Fruit fly (Drosophila melanogaster) whole organism, embryonic: Measurements from ENCODE around the gene drm.
A peak's percentile ranks its signal among the peaks of the same experiment; 100 is the strongest.

Source experiments
- Adf1 ChIP-seq: fragments of 200-800 bp; sonication (Bioruptor generic); IDR thresholded peaks from 2 replicates; pipeline ENCODE4 v1.3.6; 2022; ENCODE audit warnings: missing biosample characterization, missing genetic modification characterization
- Aef1 ChIP-seq: fragments of 200-800 bp; sonication (Bioruptor generic); IDR thresholded peaks from 3 replicates; pipeline ENCODE4 v1.3.6; 2022; ENCODE audit warnings: missing biosample characterization, missing genetic modification characterization
- B-H1 ChIP-seq: fragments of 200-800 bp; sonication (Bioruptor generic); IDR thresholded peaks from 3 replicates; pipeline ENCODE4 v1.3.6; 2022; ENCODE audit warnings: missing biosample characterization, missing genetic modification characterization
- CG11696 ChIP-seq: fragments of 200-800 bp; sonication (Bioruptor generic); IDR thresholded peaks from 2 replicates; pipeline ENCODE4 v1.3.6; 2022; ENCODE audit warnings: missing biosample characterization, missing genetic modification characterization
- CG12391 ChIP-seq: fragments of 200-800 bp; sonication (Bioruptor generic); optimal IDR thresholded peaks from 3 replicates; lab custom pipeline; 2018; ENCODE audit warnings: missing biosample characterization, mild to moderate bottlenecking, missing genetic modification characterization, moderate library complexity
- CG12942 ChIP-seq: fragments of 200-800 bp; sonication (Bioruptor generic); optimal IDR thresholded peaks from 3 replicates; lab custom pipeline; 2016; ENCODE audit warnings: missing biosample characterization, missing genetic modification characterization
- CG13287 ChIP-seq: fragments of 200-800 bp; sonication (Bioruptor generic); IDR thresholded peaks from 2 replicates; pipeline ENCODE4 v1.3.6; 2022; ENCODE audit warnings: missing biosample characterization, missing genetic modification characterization; ENCODE audit not compliant: partially characterized antibody
- CG17829 ChIP-seq: fragments of 200-800 bp; optimal IDR thresholded peaks from 2 replicates; lab custom pipeline; 2019; ENCODE audit warnings: missing biosample characterization, mild to moderate bottlenecking, missing genetic modification characterization, moderate library complexity
- CG18476 ChIP-seq: fragments of 200-800 bp; sonication (Bioruptor generic); optimal IDR thresholded peaks from 2 replicates; lab custom pipeline; 2016; ENCODE audit warnings: missing biosample characterization, mild to moderate bottlenecking, missing genetic modification characterization
- CG31365 ChIP-seq: fragments of 200-800 bp; sonication (Bioruptor generic); optimal IDR thresholded peaks from 2 replicates; lab custom pipeline; 2018; ENCODE audit warnings: missing biosample characterization, mild to moderate bottlenecking, missing genetic modification characterization
- CG3847 ChIP-seq: fragments of 200-800 bp; sonication (Bioruptor generic); IDR thresholded peaks from 2 replicates; pipeline ENCODE4 v1.3.6; 2022; ENCODE audit warnings: missing biosample characterization, missing genetic modification characterization
- CG3995 ChIP-seq: fragments of 200-800 bp; sonication (Bioruptor generic); optimal IDR thresholded peaks from 3 replicates; lab custom pipeline; 2016; ENCODE audit warnings: missing biosample characterization, missing genetic modification characterization
- CG4707 ChIP-seq: fragments of 200-800 bp; sonication (Bioruptor generic); optimal IDR thresholded peaks from 2 replicates; lab custom pipeline; 2018; ENCODE audit warnings: missing biosample characterization, mild to moderate bottlenecking, missing genetic modification characterization, moderate library complexity
- CG7556 ChIP-seq: fragments of 200-800 bp; sonication (Bioruptor generic); optimal IDR thresholded peaks from 2 replicates; lab custom pipeline; 2017; ENCODE audit warnings: missing biosample characterization, mild to moderate bottlenecking, missing genetic modification characterization
- CG9876 ChIP-seq: fragments of 200-800 bp; sonication (Bioruptor generic); optimal IDR thresholded peaks from 2 replicates; lab custom pipeline; 2016; ENCODE audit warnings: missing biosample characterization, missing genetic modification characterization
- Gsc ChIP-seq: fragments of 200-800 bp; sonication (Bioruptor generic); IDR thresholded peaks from 2 replicates; pipeline ENCODE4 v1.3.6; 2022; ENCODE audit warnings: missing biosample characterization, missing genetic modification characterization
- HLHmδ ChIP-seq: fragments of 200-800 bp; sonication (Bioruptor generic); optimal IDR thresholded peaks from 2 replicates; lab custom pipeline; 2018; ENCODE audit warnings: missing biosample characterization, mild to moderate bottlenecking, missing genetic modification characterization, moderate library complexity
- HmgD ChIP-seq: fragments of 200-800 bp; sonication (Bioruptor generic); optimal IDR thresholded peaks from 3 replicates; lab custom pipeline; 2016; ENCODE audit warnings: missing biosample characterization, missing genetic modification characterization
- Hmx ChIP-seq: fragments of 200-800 bp; sonication (Bioruptor generic); optimal IDR thresholded peaks from 2 replicates; lab custom pipeline; 2016; ENCODE audit warnings: missing biosample characterization, missing genetic modification characterization
- Lpt ChIP-seq: fragments of >200 bp; optimal IDR thresholded peaks from 2 replicates; lab custom pipeline; 2018; ENCODE audit warnings: missing biosample characterization, missing genetic modification characterization
- Mad ChIP-seq: fragments of 200-800 bp; sonication (Bioruptor generic); optimal IDR thresholded peaks from 2 replicates; lab custom pipeline; 2016; ENCODE audit warnings: missing biosample characterization, missing genetic modification characterization
- Med ChIP-seq: fragments of 200-800 bp; sonication (Bioruptor generic); peaks from one replicate; lab custom pipeline; 2016; ENCODE audit warnings: missing biosample characterization, missing genetic modification characterization, mild to moderate bottlenecking, inconsistent platforms, moderate library complexity
- NC2α ChIP-seq: fragments of 200-800 bp; sonication (Bioruptor generic); optimal IDR thresholded peaks from 2 replicates; lab custom pipeline; 2016; ENCODE audit warnings: missing biosample characterization, missing genetic modification characterization
- NC2β ChIP-seq: fragments of 200-800 bp; sonication (Bioruptor generic); optimal IDR thresholded peaks from 2 replicates; lab custom pipeline; 2016; ENCODE audit warnings: missing biosample characterization, missing genetic modification characterization
- Nf-YA ChIP-seq: fragments of 200-800 bp; sonication (Bioruptor generic); IDR thresholded peaks from 2 replicates; pipeline ENCODE4 v1.3.6; 2022; ENCODE audit warnings: missing biosample characterization, missing genetic modification characterization
- Nf-YB ChIP-seq: fragments of 200-800 bp; sonication (Bioruptor generic); optimal IDR thresholded peaks from 3 replicates; lab custom pipeline; 2019; ENCODE audit warnings: missing biosample characterization, mild to moderate bottlenecking, missing genetic modification characterization, moderate library complexity
- Nf-YC ChIP-seq: fragments of 200-800 bp; optimal IDR thresholded peaks from 3 replicates; lab custom pipeline; 2019; ENCODE audit warnings: missing biosample characterization, mild to moderate bottlenecking, missing genetic modification characterization, moderate library complexity
- Rfx ChIP-seq: fragments of 200-800 bp; sonication (Bioruptor generic); IDR thresholded peaks from 2 replicates; pipeline ENCODE4 v1.3.6; 2022; ENCODE audit warnings: missing biosample characterization, missing genetic modification characterization
- Sry-β ChIP-seq: fragments of 200-800 bp; sonication (Bioruptor generic); optimal IDR thresholded peaks from 2 replicates; lab custom pipeline; 2018; ENCODE audit warnings: missing biosample characterization, mild to moderate bottlenecking, missing genetic modification characterization, moderate library complexity
- Xrp1 ChIP-seq: fragments of 200-800 bp; sonication (Bioruptor generic); IDR thresholded peaks from 2 replicates; pipeline ENCODE4 v1.3.6; 2022; ENCODE audit warnings: missing biosample characterization, missing genetic modification characterization
- al ChIP-seq: fragments of 200-800 bp; sonication (Bioruptor generic); IDR thresholded peaks from 2 replicates; pipeline ENCODE4 v1.3.6; 2022; ENCODE audit warnings: missing biosample characterization, missing genetic modification characterization
- amos ChIP-seq: fragments of 200-800 bp; sonication (Bioruptor generic); IDR thresholded peaks from 2 replicates; pipeline ENCODE4 v1.3.6; 2022; ENCODE audit warnings: missing biosample characterization, missing genetic modification characterization; ENCODE audit not compliant: partially characterized antibody
- br ChIP-seq: fragments of >200 bp; optimal IDR thresholded peaks from 2 replicates; lab custom pipeline; 2017
- dmrt11E ChIP-seq: fragments of 200-800 bp; sonication (Bioruptor generic); optimal IDR thresholded peaks from 3 replicates; lab custom pipeline; 2018; ENCODE audit warnings: missing biosample characterization, mild to moderate bottlenecking, missing genetic modification characterization, moderate library complexity
- dpn ChIP-seq, 2 experiments: fragments of 200-800 bp; sonication (Bioruptor generic); optimal IDR thresholded peaks; 3 replicates each; lab custom pipeline; 2016; ENCODE audit warnings: missing biosample characterization in 2 of 2, missing genetic modification characterization in 2 of 2
- h ChIP-seq: fragments of >200 bp; optimal IDR thresholded peaks from 2 replicates; lab custom pipeline; 2017
- hbn ChIP-seq: fragments of 200-800 bp; sonication (Bioruptor generic); IDR thresholded peaks from 2 replicates; pipeline ENCODE4 v1.3.6; 2022; ENCODE audit warnings: missing biosample characterization, missing genetic modification characterization; ENCODE audit not compliant: partially characterized antibody
- knrl ChIP-seq: fragments of 200-800 bp; sonication (Bioruptor generic); IDR thresholded peaks from 3 replicates; pipeline ENCODE4 v1.3.6; 2022; ENCODE audit warnings: missing biosample characterization, missing genetic modification characterization; ENCODE audit not compliant: partially characterized antibody
- luna ChIP-seq: fragments of 200-800 bp; sonication (Bioruptor generic); optimal IDR thresholded peaks from 2 replicates; lab custom pipeline; 2016; ENCODE audit warnings: missing biosample characterization, missing genetic modification characterization
- mam ChIP-seq: fragments of 200-800 bp; sonication (Bioruptor generic); optimal IDR thresholded peaks from 3 replicates; lab custom pipeline; 2016; ENCODE audit warnings: missing biosample characterization, missing genetic modification characterization
- nerfin-2 ChIP-seq: fragments of 200-800 bp; sonication (Bioruptor generic); IDR thresholded peaks from 2 replicates; pipeline ENCODE4 v1.3.6; 2022; ENCODE audit warnings: missing biosample characterization, missing genetic modification characterization; ENCODE audit not compliant: partially characterized antibody
- pros ChIP-seq: fragments of 200-800 bp; sonication (Bioruptor generic); optimal IDR thresholded peaks from 3 replicates; lab custom pipeline; 2019; ENCODE audit warnings: missing biosample characterization, mild to moderate bottlenecking, missing genetic modification characterization, moderate library complexity
- repo ChIP-seq: fragments of 200-800 bp; sonication (Bioruptor generic); optimal IDR thresholded peaks from 2 replicates; lab custom pipeline; 2016; ENCODE audit warnings: missing biosample characterization, missing genetic modification characterization
- sd ChIP-seq: fragments of 200-800 bp; sonication (Bioruptor generic); optimal IDR thresholded peaks from 3 replicates; lab custom pipeline; 2018; ENCODE audit warnings: missing biosample characterization, mild to moderate bottlenecking, missing genetic modification characterization, moderate library complexity
- seq ChIP-seq: fragments of 200-800 bp; sonication (Bioruptor generic); IDR thresholded peaks from 2 replicates; pipeline ENCODE4 v1.3.6; 2022; ENCODE audit warnings: missing biosample characterization, missing genetic modification characterization
- sqz ChIP-seq: fragments of 200-800 bp; sonication (Bioruptor generic); optimal IDR thresholded peaks from 3 replicates; lab custom pipeline; 2018; ENCODE audit warnings: missing biosample characterization, mild to moderate bottlenecking, missing genetic modification characterization
- stwl ChIP-seq: fragments of 200-800 bp; sonication (Bioruptor generic); optimal IDR thresholded peaks from 3 replicates; lab custom pipeline; 2018; ENCODE audit warnings: missing biosample characterization, mild to moderate bottlenecking, missing genetic modification characterization, moderate library complexity
- tx ChIP-seq: fragments of 200-800 bp; sonication (Bioruptor generic); optimal IDR thresholded peaks from 2 replicates; lab custom pipeline; 2016; ENCODE audit warnings: missing biosample characterization, missing genetic modification characterization
- usp ChIP-seq: fragments of >200 bp; optimal IDR thresholded peaks from 2 replicates; lab custom pipeline; 2017; ENCODE audit warnings: missing biosample characterization, missing genetic modification characterization
- wek ChIP-seq: fragments of 200-800 bp; sonication (Bioruptor generic); optimal IDR thresholded peaks from 3 replicates; lab custom pipeline; 2018; ENCODE audit warnings: missing biosample characterization, mild to moderate bottlenecking, missing genetic modification characterization, moderate library complexity
- wor ChIP-seq: fragments of 200-800 bp; sonication (Bioruptor generic); IDR thresholded peaks from 2 replicates; pipeline ENCODE4 v1.3.6; 2022; ENCODE audit warnings: missing biosample characterization, missing genetic modification characterization
- z ChIP-seq: fragments of 200-800 bp; sonication (Bioruptor generic); IDR thresholded peaks from 3 replicates; pipeline ENCODE4 v1.3.6; 2022; ENCODE audit warnings: missing biosample characterization, missing genetic modification characterization

Gene drm

DNA sequence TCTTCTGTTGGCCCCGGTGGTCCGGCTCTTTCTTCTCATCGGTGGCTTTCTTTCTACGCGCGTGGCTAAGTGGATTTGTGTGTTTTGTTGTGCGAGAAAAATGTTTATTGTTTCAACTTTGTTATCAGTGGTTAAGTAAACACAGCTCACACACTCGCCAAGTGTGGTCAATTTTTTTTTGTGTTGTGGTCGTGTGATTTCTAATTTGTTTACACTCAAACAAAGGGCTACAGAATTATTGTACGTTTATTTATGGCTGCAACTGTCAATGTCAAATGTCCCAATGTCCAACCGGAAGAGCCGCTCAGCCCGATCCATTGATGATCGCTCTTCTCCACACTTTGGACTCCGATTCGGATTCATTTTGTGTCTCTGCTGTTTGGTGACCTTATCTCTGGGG lies 31.5 kb downstream of the drm start (continued):
- TF ChIP-seq Nf-YA (GFP tag; lab: Robert Waterston, UW) (no peak), z (GFP tag; lab: Robert Waterston, UW) (no peak), mam (no peak), sd (tag; lab: Kevin White, UChicago) (no peak), NC2β (GFP tag; lab: Kevin White, UChicago) (no peak), dpn (GFP tag; optimal IDR thresholded peaks at IDR 0.05; lab: Kevin White, UChicago) (no peak), CG4707 (GFP tag; lab: Kevin White, UChicago) (no peak)

DNA sequence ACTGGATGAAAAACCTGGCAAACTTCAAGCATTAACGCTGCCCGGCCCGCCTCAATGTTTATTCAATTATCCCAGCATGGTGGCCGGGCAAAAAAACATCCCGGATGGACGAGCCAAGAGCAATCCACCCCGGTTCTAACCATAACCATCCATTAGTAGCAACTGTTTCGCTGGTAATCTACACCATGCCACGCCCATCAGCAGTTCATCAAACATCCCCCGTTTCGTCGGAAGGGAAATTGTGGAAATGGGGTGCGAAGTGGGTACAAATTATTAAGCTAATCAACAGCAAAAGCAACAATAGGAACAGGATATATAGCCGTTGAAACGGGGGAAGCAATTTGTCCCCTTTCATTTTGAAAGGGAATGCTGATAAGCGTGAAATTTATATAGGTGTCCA lies 32.4 kb downstream of the drm start:
- TF ChIP-seq CG17829 (tag; lab: Kevin White, UChicago) (no peak), Aef1 (GFP tag; lab: Robert Waterston, UW) (no peak), HmgD (no peak), luna (GFP tag; lab: Kevin White, UChicago) (no peak), amos (GFP tag; lab: Robert Waterston, UW) (no peak), seq (peak; percentile 73), CG11696 (no peak), knrl (GFP tag; lab: Robert Waterston, UW) (no peak), wor (GFP tag; lab: Robert Waterston, UW) (no peak), hbn (GFP tag; lab: Robert Waterston, UW) (no peak), Gsc (GFP tag; lab: Robert Waterston, UW) (no peak), nerfin-2 (no peak), B-H1 (GFP tag; lab: Robert Waterston, UW) (no peak), Sry-β (GFP tag; lab: Kevin White, UChicago) (no peak), Nf-YC (tag; lab: Kevin White, UChicago) (peak; percentile 88), stwl (tag; lab: Kevin White, UChicago) (no peak), CG31365 (no peak), usp (GFP tag; lab: Kevin White, UChicago) (no peak), CG7556 (GFP tag; lab: Kevin White, UChicago) (no peak), NC2α (no peak), Nf-YB (peak; percentile 88), CG9876 (no peak), Rfx (GFP tag; lab: Robert Waterston, UW) (no peak), tx (GFP tag; lab: Kevin White, UChicago) (no peak), Adf1 (GFP tag; lab: Robert Waterston, UW) (no peak), Hmx (GFP tag; lab: Kevin White, UChicago) (no peak), Lpt (no peak), CG13287 (GFP tag; lab: Robert Waterston, UW) (no peak), CG12942 (no peak), Med (GFP tag; lab: Kevin White, UChicago) (peak; percentile 5), Xrp1 (GFP tag; lab: Robert Waterston, UW) (no peak), wek (GFP tag; lab: Kevin White, UChicago) (no peak), HLHmδ (GFP tag; lab: Kevin White, UChicago) (no peak), pros (GFP tag; lab: Kevin White, UChicago) (peak; percentile 10), h (lab: Kevin White, UChicago) (no peak), CG3995 (GFP tag; lab: Kevin White, UChicago) (no peak), CG12391 (tag; lab: Kevin White, UChicago) (no peak), al (GFP tag; lab: Robert Waterston, UW) (no peak), br (lab: Kevin White, UChicago) (no peak), Mad (GFP tag; lab: Kevin White, UChicago) (no peak), sqz (GFP tag; lab: Kevin White, UChicago) (peak; percentile 21), repo (GFP tag; lab: Kevin White, UChicago) (no peak), CG3847 (GFP tag; lab: Robert Waterston, UW) (0 out of 2 replicates have a peak, but pooled peaks have one; percentile 5), dmrt11E (tag; lab: Kevin White, UChicago) (no peak), CG18476 (GFP tag; lab: Kevin White, UChicago) (no peak)
